Worm (Caenorhabditis elegans): Measurements from ENCODE around the gene sre-50.
A peak's percentile ranks its signal among the peaks of the same experiment; 100 is the strongest.

Gene sre-50

DNA sequence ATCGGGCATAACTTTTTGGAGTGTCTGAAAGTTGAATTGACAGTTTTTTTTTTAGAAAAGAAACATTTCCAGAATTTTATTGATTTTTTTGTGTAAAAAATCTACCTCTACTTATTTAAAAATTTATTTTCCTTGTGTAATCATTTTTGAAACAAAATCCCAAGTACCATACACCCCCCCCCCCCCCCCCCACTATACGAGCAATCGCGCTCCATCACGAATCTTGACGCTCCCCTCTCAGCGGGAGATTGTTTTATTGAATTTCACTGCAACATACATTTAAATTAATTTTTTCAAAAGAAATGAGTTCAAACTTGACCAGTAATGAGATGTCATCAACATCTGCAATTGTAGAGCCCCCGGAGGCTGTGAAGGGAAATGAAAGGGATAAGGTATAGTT, 36.3 kb downstream of the sre-50 start, which contains the start of gene sop-2:
Gene sop-2 (plus strand): TSS at position 301 of the 400 bp plus-strand sequence.
- TF ChIP-seq med-1 (GFP tag; optimal IDR thresholded peaks at IDR 0.05; ENCODE audit: insufficient read depth) (no peak), klf-2 (GFP tag; conservative IDR thresholded peaks at IDR 0.05) (no peak), cog-1 (tag; optimal IDR thresholded peaks at IDR 0.05) (no peak), flt-1 (GFP tag; IDR thresholded peaks at IDR 0.05) (no peak), ztf-29 (GFP tag; IDR thresholded peaks at IDR 0.05) (no peak), ztf-23 (GFP tag; IDR thresholded peaks at IDR 0.05) (no peak), ref-1 (GFP tag; conservative IDR thresholded peaks at IDR 0.05) (no peak), T22C8.4 (GFP tag; IDR thresholded peaks at IDR 0.05) (no peak), tab-1 (GFP tag; IDR thresholded peaks at IDR 0.05) (no peak)

ce11 chrII:12341566-12342223, 38.4 kb downstream of the sre-50 start:
- TF ChIP-seq flt-1 (GFP tag; IDR thresholded peaks at IDR 0.05): no peak
- TF ChIP-seq ref-1 (GFP tag; conservative IDR thresholded peaks at IDR 0.05): no peak
- no peak for TF ChIP-seq med-1 (GFP tag; optimal IDR thresholded peaks at IDR 0.05; ENCODE audit: insufficient read depth)
- TF ChIP-seq T22C8.4 (GFP tag; IDR thresholded peaks at IDR 0.05): no peak
- no peak for TF ChIP-seq ztf-23 (GFP tag; IDR thresholded peaks at IDR 0.05)
- TF ChIP-seq klf-2 (GFP tag; conservative IDR thresholded peaks at IDR 0.05): no peak
- no peak for TF ChIP-seq ztf-29 (GFP tag; IDR thresholded peaks at IDR 0.05)

DNA sequence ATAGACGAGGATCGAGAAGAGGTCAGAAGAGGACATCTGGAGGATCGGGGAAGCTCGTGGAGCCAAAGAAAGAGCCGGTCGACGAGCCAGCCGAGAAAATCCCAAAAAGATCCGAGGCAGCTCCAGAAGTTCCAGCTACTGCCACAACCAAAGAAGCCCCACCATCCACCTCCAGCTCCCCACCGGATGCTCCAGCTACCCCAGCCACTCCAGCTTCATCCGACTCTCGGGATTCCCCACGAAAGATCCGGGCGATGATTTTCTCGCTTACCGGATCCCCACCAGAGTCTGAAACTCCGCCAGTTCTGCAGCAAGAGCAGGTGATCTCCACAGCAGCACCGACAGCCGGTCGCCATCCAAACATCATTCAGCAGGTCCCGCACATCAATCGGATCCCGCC, 39.6 kb downstream of the sre-50 start:
- TF ChIP-seq ztf-29 (GFP tag; IDR thresholded peaks at IDR 0.05) (no peak), T22C8.4 (GFP tag; IDR thresholded peaks at IDR 0.05) (no peak), med-1 (GFP tag; optimal IDR thresholded peaks at IDR 0.05; ENCODE audit: insufficient read depth) (no peak), tab-1 (GFP tag; IDR thresholded peaks at IDR 0.05) (no peak), klf-2 (GFP tag; conservative IDR thresholded peaks at IDR 0.05) (no peak), ref-1 (GFP tag; conservative IDR thresholded peaks at IDR 0.05) (no peak), flt-1 (GFP tag; IDR thresholded peaks at IDR 0.05) (no peak), cog-1 (tag; optimal IDR thresholded peaks at IDR 0.05) (no peak), ztf-23 (GFP tag; IDR thresholded peaks at IDR 0.05) (no peak)

DNA sequence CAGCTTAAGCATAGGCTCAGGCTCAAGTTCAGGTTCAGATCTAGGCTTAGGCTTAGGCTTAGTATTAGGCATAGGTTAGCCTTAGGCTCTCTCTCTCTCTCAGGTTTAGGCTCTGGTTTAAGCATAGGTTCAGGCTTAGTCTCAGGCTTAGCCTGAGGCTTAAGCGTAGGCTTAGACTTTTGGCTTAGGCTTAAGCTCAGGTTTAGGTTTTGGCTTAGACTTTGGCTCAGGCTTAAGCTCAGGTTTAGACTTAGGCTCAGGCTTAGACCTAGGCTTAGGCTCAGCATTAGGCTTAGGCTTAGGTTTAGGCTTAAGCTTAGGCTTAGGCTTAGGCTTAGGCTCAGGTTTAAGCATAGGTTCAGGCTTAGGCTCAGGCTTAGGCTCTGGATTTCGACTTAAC, 40.4 kb downstream of the sre-50 start:
- TF ChIP-seq ztf-23 (GFP tag; IDR thresholded peaks at IDR 0.05) (no peak), tab-1 (GFP tag; IDR thresholded peaks at IDR 0.05) (no peak), cog-1 (tag; optimal IDR thresholded peaks at IDR 0.05) (no peak), med-1 (GFP tag; optimal IDR thresholded peaks at IDR 0.05; ENCODE audit: insufficient read depth) (no peak), ref-1 (GFP tag; conservative IDR thresholded peaks at IDR 0.05) (no peak), ztf-29 (GFP tag; IDR thresholded peaks at IDR 0.05) (no peak), klf-2 (GFP tag; conservative IDR thresholded peaks at IDR 0.05) (no peak), T22C8.4 (GFP tag; IDR thresholded peaks at IDR 0.05) (no peak), flt-1 (GFP tag; IDR thresholded peaks at IDR 0.05) (no peak)

ce11 chrII:12344787-12345186, 41.5 kb downstream of the sre-50 start, which contains the start of gene C44C11.6:
Gene C44C11.6 (plus strand): TSS chrII:12344809.
- peak; percentile 70 for TF ChIP-seq tab-1 (GFP tag; IDR thresholded peaks at IDR 0.05)
- no peak for TF ChIP-seq ztf-29 (GFP tag; IDR thresholded peaks at IDR 0.05)
- TF ChIP-seq ref-1 (GFP tag; conservative IDR thresholded peaks at IDR 0.05): no peak
- no peak for TF ChIP-seq med-1 (GFP tag; optimal IDR thresholded peaks at IDR 0.05; ENCODE audit: insufficient read depth)
- no peak for TF ChIP-seq T22C8.4 (GFP tag; IDR thresholded peaks at IDR 0.05)
- no peak for TF ChIP-seq klf-2 (GFP tag; conservative IDR thresholded peaks at IDR 0.05)
- no peak for TF ChIP-seq cog-1 (tag; optimal IDR thresholded peaks at IDR 0.05)
- TF ChIP-seq flt-1 (GFP tag; IDR thresholded peaks at IDR 0.05): no peak
- TF ChIP-seq ztf-23 (GFP tag; IDR thresholded peaks at IDR 0.05): 0 out of 2 replicates have a peak, but pooled peaks have one; percentile 39

- TF ChIP-seq med-1 (GFP tag; optimal IDR thresholded peaks at IDR 0.05; ENCODE audit: insufficient read depth): no peak
Measured at ce11 chrII:12346289-12346989, 43.1 kb downstream of the sre-50 start.

- TF ChIP-seq ztf-29 (GFP tag; IDR thresholded peaks at IDR 0.05) (no peak), T22C8.4 (GFP tag; IDR thresholded peaks at IDR 0.05) (no peak), tab-1 (GFP tag; IDR thresholded peaks at IDR 0.05) (no peak), ztf-23 (GFP tag; IDR thresholded peaks at IDR 0.05) (no peak), flt-1 (GFP tag; IDR thresholded peaks at IDR 0.05) (no peak), ref-1 (GFP tag; conservative IDR thresholded peaks at IDR 0.05) (no peak), klf-2 (GFP tag; conservative IDR thresholded peaks at IDR 0.05) (no peak), med-1 (GFP tag; optimal IDR thresholded peaks at IDR 0.05; ENCODE audit: insufficient read depth) (no peak), cog-1 (tag; optimal IDR thresholded peaks at IDR 0.05) (no peak)
Measured at ce11 chrII:12348957-12349356, 45.6 kb downstream of the sre-50 start.

DNA sequence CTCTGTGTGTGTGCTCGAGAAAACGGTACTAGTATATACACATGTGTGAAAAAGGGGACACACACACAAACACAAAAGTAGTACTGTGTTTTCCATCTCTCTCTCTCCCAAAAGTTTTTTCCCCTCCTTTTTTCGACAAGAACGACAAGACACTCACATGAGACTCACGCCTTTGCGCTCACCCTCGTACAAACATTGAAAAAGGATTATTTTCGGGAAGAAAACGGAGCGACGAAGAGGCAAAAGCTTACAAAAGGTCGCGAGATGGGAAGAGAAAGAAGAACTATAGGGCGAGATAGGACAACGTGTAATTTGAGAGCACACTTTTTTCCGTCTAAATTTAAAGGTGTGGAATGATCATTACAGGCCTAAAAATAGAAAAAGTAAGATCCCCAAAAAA, 46.5 kb downstream of the sre-50 start:
- TF ChIP-seq ztf-23 (GFP tag; IDR thresholded peaks at IDR 0.05) (no peak), ztf-29 (GFP tag; IDR thresholded peaks at IDR 0.05) (no peak), tab-1 (GFP tag; IDR thresholded peaks at IDR 0.05) (no peak), ref-1 (GFP tag; conservative IDR thresholded peaks at IDR 0.05) (no peak), cog-1 (tag; optimal IDR thresholded peaks at IDR 0.05) (no peak), med-1 (GFP tag; optimal IDR thresholded peaks at IDR 0.05; ENCODE audit: insufficient read depth) (no peak), klf-2 (GFP tag; conservative IDR thresholded peaks at IDR 0.05) (no peak), flt-1 (GFP tag; IDR thresholded peaks at IDR 0.05) (no peak), T22C8.4 (GFP tag; IDR thresholded peaks at IDR 0.05) (no peak)

- TF ChIP-seq tab-1 (GFP tag; IDR thresholded peaks at IDR 0.05) (peak; percentile 60; the same call in 1 of the 2 replicates), med-1 (GFP tag; optimal IDR thresholded peaks at IDR 0.05; ENCODE audit: insufficient read depth) (no peak), flt-1 (GFP tag; IDR thresholded peaks at IDR 0.05) (no peak)
Measured at ce11 chrII:12350737-12351275, 47.5 kb downstream of the sre-50 start.

All from whole organism, midembryonic.